Worm (Caenorhabditis elegans) whole organism, L4 larva: ENCODE results near the gene srv-2.
A peak's percentile ranks its signal among the peaks of the same experiment; 100 is the strongest.

Experiments
- D1046.2 ChIP-seq: fragments of 200-800 bp; sonication (Bioruptor generic); IDR thresholded peaks from 2 replicates; pipeline ENCODE4 v1.3.6; 2022; ENCODE audit warnings: missing genetic modification characterization, missing compliant biosample characterization
- F10B5.3 ChIP-seq: sonication (generic microtip); optimal IDR thresholded peaks from 2 replicates; lab custom pipeline; 2016; ENCODE audit warnings: mild to moderate bottlenecking, missing genetic modification characterization, missing compliant biosample characterization
- F49E8.2 ChIP-seq: sonication (generic microtip); optimal IDR thresholded peaks from 2 replicates; lab custom pipeline; 2016; ENCODE audit warnings: missing compliant biosample characterization, mild to moderate bottlenecking, missing genetic modification characterization, borderline replicate concordance
- R02D3.7 ChIP-seq: fragments of 150-350 bp; sonication (generic microtip); optimal IDR thresholded peaks from 3 replicates; lab custom pipeline; 2014; ENCODE audit warnings: missing biosample characterization, missing genetic modification characterization
- T20F7.1 ChIP-seq: fragments of 200-800 bp; sonication (Bioruptor generic); optimal IDR thresholded peaks from 2 replicates; lab custom pipeline; 2018; ENCODE audit warnings: mild to moderate bottlenecking, missing genetic modification characterization, missing compliant biosample characterization
- Y105C5A.15 ChIP-seq: fragments of 200-800 bp; sonication (Bioruptor generic); IDR thresholded peaks from 2 replicates; pipeline ENCODE4 v1.3.6; 2022; ENCODE audit warnings: missing genetic modification characterization, missing compliant biosample characterization
- Y48G9A.11 ChIP-seq: fragments of 200-800 bp; sonication (Bioruptor generic); IDR thresholded peaks from 2 replicates; pipeline ENCODE4 v1.3.6; 2022; ENCODE audit warnings: missing genetic modification reagents, missing genetic modification characterization, missing compliant biosample characterization
- Y75B8A.6 ChIP-seq: fragments of 200-800 bp; sonication (Bioruptor generic); IDR thresholded peaks from 2 replicates; pipeline ENCODE4 v1.3.6; 2022; ENCODE audit warnings: missing genetic modification reagents, missing genetic modification characterization, missing compliant biosample characterization
- ZK337.2 ChIP-seq: fragments of 200-800 bp; sonication (Bioruptor generic); IDR thresholded peaks from 2 replicates; pipeline ENCODE4 v1.3.6; 2022; ENCODE audit warnings: missing genetic modification reagents, missing genetic modification characterization, missing compliant biosample characterization
- ZK546.5 ChIP-seq, 2 experiments: sonication (generic microtip); optimal IDR thresholded peaks; 2 replicates each; lab custom pipeline; 2017; ENCODE audit warnings: missing biosample characterization in 2 of 2, missing genetic modification characterization in 2 of 2
- ama-1 ChIP-seq: fragments of 150-350 bp; optimal IDR thresholded peaks from 2 replicates; lab custom pipeline; 2014; ENCODE audit warnings: inconsistent platforms, mixed read lengths
- attf-4 ChIP-seq: sonication (generic microtip); optimal IDR thresholded peaks from 3 replicates; lab custom pipeline; 2017; ENCODE audit warnings: missing biosample characterization, missing genetic modification characterization
- ceh-20 ChIP-seq: fragments of 200-800 bp; sonication (Bioruptor generic); IDR thresholded peaks from 2 replicates; pipeline ENCODE4 v1.3.6; 2022; ENCODE audit warnings: missing genetic modification reagents, missing genetic modification characterization, missing compliant biosample characterization
- ceh-44 ChIP-seq: fragments of 200-800 bp; sonication (Bioruptor generic); IDR thresholded peaks from 2 replicates; pipeline ENCODE4 v1.3.6; 2022; ENCODE audit warnings: missing genetic modification reagents, missing genetic modification characterization, missing compliant biosample characterization
- ceh-62 ChIP-seq: sonication (generic microtip); optimal IDR thresholded peaks from 2 replicates; lab custom pipeline; 2017; ENCODE audit warnings: missing biosample characterization, missing genetic modification characterization
- ceh-82 ChIP-seq: sonication (generic microtip); optimal IDR thresholded peaks from 2 replicates; lab custom pipeline; 2017; ENCODE audit warnings: missing biosample characterization, missing genetic modification characterization
- ctbp-1 ChIP-seq: fragments of 200-800 bp; sonication (Bioruptor generic); IDR thresholded peaks from 2 replicates; pipeline ENCODE4 v1.3.6; 2022; ENCODE audit warnings: missing genetic modification reagents, missing genetic modification characterization, missing compliant biosample characterization
- daf-12 ChIP-seq: fragments of 150-350 bp; optimal IDR thresholded peaks from 2 replicates; lab custom pipeline; 2014; ENCODE audit warnings: missing biosample characterization, missing genetic modification reagents, missing genetic modification characterization
- dmd-6 ChIP-seq: fragments of 200-800 bp; sonication (Bioruptor generic); IDR thresholded peaks from 2 replicates; pipeline ENCODE4 v1.3.6; 2022; ENCODE audit warnings: missing genetic modification reagents, missing genetic modification characterization, missing compliant biosample characterization
- dmd-8 ChIP-seq: fragments of 200-800 bp; sonication (Bioruptor generic); IDR thresholded peaks from 2 replicates; pipeline ENCODE4 v1.3.6; 2022; ENCODE audit warnings: missing genetic modification characterization, missing compliant biosample characterization
- dmd-9 ChIP-seq: fragments of 200-800 bp; sonication (Bioruptor generic); IDR thresholded peaks from 2 replicates; pipeline ENCODE4 v1.3.6; 2022; ENCODE audit warnings: missing genetic modification reagents, missing genetic modification characterization, missing compliant biosample characterization
- dpl-1 ChIP-seq: fragments of 150-350 bp; optimal IDR thresholded peaks from 2 replicates; lab custom pipeline; 2014; ENCODE audit warnings: missing biosample characterization, missing genetic modification reagents, missing genetic modification characterization
- hif-1 ChIP-seq, 2 experiments: sonication (generic microtip); optimal IDR thresholded peaks; 2 replicates each; lab custom pipeline; 2016 to 2017; ENCODE audit warnings: missing compliant biosample characterization in 2 of 2, missing genetic modification characterization in 2 of 2, missing genetic modification reagents in 2 of 2, missing genotype in 2 of 2, mild to moderate bottlenecking in 1 of 2
- hlh-11 ChIP-seq: fragments of 200-800 bp; sonication (Bioruptor generic); optimal IDR thresholded peaks from 2 replicates; lab custom pipeline; 2018; ENCODE audit warnings: mild to moderate bottlenecking, missing genetic modification characterization, missing compliant biosample characterization
- hlh-30 ChIP-seq: sonication (generic microtip); optimal IDR thresholded peaks from 2 replicates; lab custom pipeline; 2017; ENCODE audit warnings: antibody characterized with exemption, mild to moderate bottlenecking, missing genetic modification characterization, missing compliant biosample characterization; ENCODE audit not compliant: insufficient read depth
- jun-1 ChIP-seq: fragments of 150-350 bp; optimal IDR thresholded peaks from 2 replicates; lab custom pipeline; 2014; ENCODE audit warnings: missing biosample characterization, missing genetic modification reagents, missing genetic modification characterization
- lin-15B ChIP-seq: fragments of 150-350 bp; sonication (generic microtip); optimal IDR thresholded peaks from 3 replicates; lab custom pipeline; 2014; ENCODE audit warnings: missing biosample characterization, missing genetic modification characterization
- lin-29 ChIP-seq: fragments of 200-800 bp; sonication (Bioruptor generic); IDR thresholded peaks from 2 replicates; pipeline ENCODE4 v1.3.6; 2022; ENCODE audit warnings: missing genetic modification reagents, missing genetic modification characterization, missing compliant biosample characterization
- lin-38 ChIP-seq: fragments of 200-800 bp; sonication (Bioruptor generic); IDR thresholded peaks from 2 replicates; pipeline ENCODE4 v1.3.6; 2022; ENCODE audit warnings: missing genetic modification reagents, missing genetic modification characterization, missing compliant biosample characterization
- lsy-2 ChIP-seq, 2 experiments: fragments of 150-350 bp in 1 of 2; sonication (generic microtip) in 1 of 2; optimal IDR thresholded peaks; 2 replicates each; lab custom pipeline; 2014 to 2017; ENCODE audit warnings: missing biosample characterization in 2 of 2, missing genetic modification characterization in 2 of 2
- madf-5 ChIP-seq, 2 experiments: fragments of 200-800 bp; sonication (Bioruptor generic); IDR thresholded peaks; 2 replicates each; pipeline ENCODE4 v1.3.6; 2022; ENCODE audit warnings: missing compliant biosample characterization in 2 of 2, missing genetic modification characterization in 2 of 2
- mdt-29 ChIP-seq: fragments of 200-800 bp; sonication (Bioruptor generic); IDR thresholded peaks from 2 replicates; pipeline ENCODE4 v1.3.6; 2022; ENCODE audit warnings: missing genetic modification reagents, missing genetic modification characterization, missing compliant biosample characterization
- mep-1 ChIP-seq: fragments of 150-350 bp; sonication (generic microtip); optimal IDR thresholded peaks from 3 replicates; lab custom pipeline; 2014; ENCODE audit warnings: missing biosample characterization, missing genetic modification characterization
- mes-2 ChIP-seq: sonication (generic microtip); optimal IDR thresholded peaks from 2 replicates; lab custom pipeline; 2016; ENCODE audit warnings: missing genotype, mild to moderate bottlenecking, missing genetic modification characterization, missing compliant biosample characterization; ENCODE audit not compliant: poor library complexity, severe bottlenecking
- mxl-2 ChIP-seq: fragments of 200-800 bp; sonication (Bioruptor generic); conservative IDR thresholded peaks from 2 replicates; pipeline ENCODE4 v1.3.6; 2022; ENCODE audit warnings: missing genetic modification reagents, missing genetic modification characterization, missing compliant biosample characterization
- mxl-3 ChIP-seq: fragments of 200-800 bp; sonication (Bioruptor generic); optimal IDR thresholded peaks from 2 replicates; lab custom pipeline; 2018; ENCODE audit warnings: mild to moderate bottlenecking, missing genetic modification characterization, missing compliant biosample characterization
- nhr-11 ChIP-seq: fragments of 150-350 bp; optimal IDR thresholded peaks from 2 replicates; lab custom pipeline; 2014; ENCODE audit warnings: missing biosample characterization, missing genetic modification characterization
- nhr-111 ChIP-seq: fragments of 200-800 bp; sonication (Bioruptor generic); optimal IDR thresholded peaks from 2 replicates; lab custom pipeline; 2018; ENCODE audit warnings: mild to moderate bottlenecking, missing genetic modification characterization, missing compliant biosample characterization
- nhr-237 ChIP-seq: sonication (generic microtip); optimal IDR thresholded peaks from 2 replicates; lab custom pipeline; 2017; ENCODE audit warnings: missing biosample characterization, missing genetic modification characterization
- nhr-25 ChIP-seq: sonication (generic microtip); optimal IDR thresholded peaks from 2 replicates; lab custom pipeline; 2017; ENCODE audit warnings: missing genetic modification characterization, mild to moderate bottlenecking, missing compliant biosample characterization, antibody characterized with exemption, moderate library complexity, borderline replicate concordance; ENCODE audit not compliant: insufficient read depth
- nhr-41 ChIP-seq: fragments of 200-800 bp; sonication (Bioruptor generic); IDR thresholded peaks from 2 replicates; pipeline ENCODE4 v1.3.6; 2022; ENCODE audit warnings: missing genetic modification reagents, missing genetic modification characterization, missing compliant biosample characterization
- nhr-42 ChIP-seq: fragments of 200-800 bp; sonication (Bioruptor generic); IDR thresholded peaks from 2 replicates; pipeline ENCODE4 v1.3.6; 2022; ENCODE audit warnings: missing genetic modification characterization, missing compliant biosample characterization
- nhr-6 ChIP-seq: fragments of 150-350 bp; optimal IDR thresholded peaks from 2 replicates; lab custom pipeline; 2014; ENCODE audit warnings: missing biosample characterization, missing genetic modification characterization
- pqm-1 ChIP-seq: sonication (generic microtip); optimal IDR thresholded peaks from 2 replicates; lab custom pipeline; 2017; ENCODE audit warnings: missing biosample characterization, missing genetic modification characterization
- set-16 ChIP-seq: fragments of 200-800 bp; sonication (Bioruptor generic); IDR thresholded peaks from 2 replicates; pipeline ENCODE4 v1.3.6; 2022; ENCODE audit warnings: missing genetic modification reagents, missing genetic modification characterization, missing compliant biosample characterization
- skn-1 ChIP-seq: fragments of 150-350 bp; optimal IDR thresholded peaks from 2 replicates; lab custom pipeline; 2014; ENCODE audit warnings: missing biosample characterization, missing genetic modification characterization
- snpc-4 ChIP-seq: fragments of 150-350 bp; optimal IDR thresholded peaks from 2 replicates; lab custom pipeline; 2014; ENCODE audit warnings: missing biosample characterization, missing genetic modification characterization
- spr-1 ChIP-seq: sonication (generic microtip); optimal IDR thresholded peaks from 2 replicates; lab custom pipeline; 2016; ENCODE audit warnings: mild to moderate bottlenecking, missing genetic modification characterization, missing compliant biosample characterization
- unc-130 ChIP-seq: sonication (generic microtip); optimal IDR thresholded peaks from 2 replicates; lab custom pipeline; 2016; ENCODE audit warnings: missing genetic modification reagents, missing genetic modification characterization, missing compliant biosample characterization
- zag-1 ChIP-seq: fragments of 150-350 bp; optimal IDR thresholded peaks from 2 replicates; lab custom pipeline; 2014; ENCODE audit warnings: missing biosample characterization, missing genetic modification characterization
- ztf-7 ChIP-seq: fragments of 150-350 bp; optimal IDR thresholded peaks from 2 replicates; lab custom pipeline; 2014; ENCODE audit warnings: missing biosample characterization, missing genetic modification characterization

Gene srv-2

ce11 chrII:10563368-10563767 is 38.7 kb downstream of the srv-2 start, which contains the start of gene cdc-48.1:
cdc-48.1 (minus strand) TSS chrII:10563407.
- TF ChIP-seq pqm-1 (tag; lab: Kevin White, UChicago) (peak; percentile 98), nhr-111 (GFP tag; lab: Kevin White, UChicago) (peak; percentile 79), Y48G9A.11 (GFP tag; lab: Robert Waterston, UW) (peak; percentile 95), nhr-6 (tag; lab: Kevin White, UChicago) (peak; percentile 100), nhr-25 (tag; lab: Kevin White, UChicago) (peak; percentile 98), nhr-42 (GFP tag; lab: Robert Waterston, UW) (peak; percentile 99), lin-29 (peak; percentile 98), lin-15B (tag; lab: Kevin White, UChicago) (peak; percentile 100), ZK546.5 (tag; optimal IDR thresholded peaks at IDR 0.05; lab: Kevin White, UChicago) (peak in 1 of 2 experiments; percentile 90), hlh-11 (tag; lab: Kevin White, UChicago) (peak; percentile 99), lsy-2 (tag; optimal IDR thresholded peaks at IDR 0.05; lab: Kevin White, UChicago) (peak; percentile 99), snpc-4 (tag; lab: Kevin White, UChicago) (peak; percentile 62), lin-38 (peak; percentile 100), nhr-11 (tag; lab: Kevin White, UChicago) (peak; percentile 100), mxl-3 (GFP tag; lab: Kevin White, UChicago) (peak; percentile 96), ctbp-1 (peak; percentile 99), ceh-82 (tag; lab: Kevin White, UChicago) (peak; percentile 74), R02D3.7 (tag; lab: Kevin White, UChicago) (peak; percentile 67), attf-4 (tag; lab: Kevin White, UChicago) (peak; percentile 73), nhr-41 (GFP tag; lab: Robert Waterston, UW) (peak; percentile 97), Y105C5A.15 (GFP tag; lab: Robert Waterston, UW) (peak; percentile 93), mes-2 (peak; percentile 100), unc-130 (peak; percentile 98), T20F7.1 (GFP tag; lab: Kevin White, UChicago) (peak; percentile 99), ceh-62 (tag; lab: Kevin White, UChicago) (peak; percentile 49), F10B5.3 (tag; lab: Kevin White, UChicago) (peak; percentile 92), set-16 (peak; percentile 30; the same call in 1 of the 2 replicates), hif-1 (tag; optimal IDR thresholded peaks at IDR 0.05; lab: Kevin White, UChicago) (peak; percentile 89 to 97), mdt-29 (GFP tag; lab: Robert Waterston, UW) (peak; percentile 98), mep-1 (tag; lab: Kevin White, UChicago) (peak; percentile 100), zag-1 (tag; lab: Kevin White, UChicago) (peak; percentile 92), spr-1 (peak; percentile 98), skn-1 (peak; percentile 73), madf-5 (GFP tag; IDR thresholded peaks at IDR 0.05; lab: Robert Waterston, UW) (peak; percentile 88 to 94; a peak in 3 of 4 replicates), ceh-20 (GFP tag; lab: Robert Waterston, UW) (peak; percentile 100), jun-1 (tag; lab: Kevin White, UChicago) (peak; percentile 97), Y75B8A.6 (GFP tag; lab: Robert Waterston, UW) (peak; percentile 99), hlh-30 (tag; lab: Kevin White, UChicago) (peak; percentile 99), dmd-6 (GFP tag; lab: Robert Waterston, UW) (peak; percentile 100), ztf-7 (tag; lab: Kevin White, UChicago) (peak; percentile 96), F49E8.2 (peak; percentile 97), mxl-2 (GFP tag; lab: Robert Waterston, UW) (peak; percentile 93), D1046.2 (peak; percentile 97), dpl-1 (GFP tag; lab: Kevin White, UChicago) (peak; percentile 100), dmd-8 (GFP tag; lab: Robert Waterston, UW) (peak; percentile 72; the same call in 1 of the 2 replicates), ZK337.2 (GFP tag; lab: Robert Waterston, UW) (peak; percentile 97), daf-12 (tag; lab: Kevin White, UChicago) (peak; percentile 35), dmd-9 (GFP tag; lab: Robert Waterston, UW) (peak; percentile 98), ceh-44 (GFP tag; lab: Robert Waterston, UW) (peak; percentile 96), ama-1 (lab: Kevin White, UChicago) (peak; percentile 85), nhr-237 (tag; lab: Kevin White, UChicago) (peak; percentile 89)
